Worm (Caenorhabditis elegans) whole organism, L4/young adult: Measurements from ENCODE around the gene F47C12.8.

ENCODE experiments used
- W03F9.2 ChIP-seq: fragments of 150-350 bp; optimal IDR thresholded peaks from 2 replicates; lab custom pipeline; 2014; ENCODE audit warnings: missing biosample characterization, missing genetic modification characterization
- dao-5 ChIP-seq: sonication (generic microtip); optimal IDR thresholded peaks from 2 replicates; lab custom pipeline; 2016; ENCODE audit warnings: missing genotype, missing genetic modification characterization, moderate library complexity, missing compliant biosample characterization
- him-1 ChIP-seq: sonication (generic microtip); optimal IDR thresholded peaks from 2 replicates; lab custom pipeline; 2016; ENCODE audit warnings: missing genotype, missing genetic modification reagents, missing genetic modification characterization, missing compliant biosample characterization

F47C12.8 gene

ce11 chrIV:3998517-3998916 lies at the start of gene F47C12.8:
Gene F47C12.8, minus strand, starts transcription at chrIV:3998617.
- TF ChIP-seq him-1 (tag; lab: Kevin White, UChicago) (no peak), dao-5 (tag; lab: Kevin White, UChicago) (no peak), W03F9.2 (no peak)

ce11 chrIV:4047628-4048027 lies 49.2 kb upstream of the F47C12.8 start:
- no peak for TF ChIP-seq W03F9.2
- TF ChIP-seq dao-5 (tag; lab: Kevin White, UChicago): no peak

ce11 chrIV:4042274-4042673 lies 43.9 kb upstream of the F47C12.8 start, which contains the start of gene cdc-73:
Gene cdc-73, plus strand, starts transcription at chrIV:4042575.
- peak; percentile 44 for TF ChIP-seq W03F9.2
- TF ChIP-seq him-1 (tag; lab: Kevin White, UChicago): no peak

ce11 chrIV:4041006-4041405 lies 42.6 kb upstream of the F47C12.8 start:
- no peak for TF ChIP-seq W03F9.2
- TF ChIP-seq dao-5 (tag; lab: Kevin White, UChicago): no peak
- no peak for TF ChIP-seq him-1 (tag; lab: Kevin White, UChicago)

ce11 chrIV:4039984-4040383 lies 41.6 kb upstream of the F47C12.8 start, which contains the start of gene F35F11.2:
Gene F35F11.2, plus strand, starts transcription at chrIV:4040284.
- TF ChIP-seq W03F9.2 (no peak), him-1 (tag; lab: Kevin White, UChicago) (no peak), dao-5 (tag; lab: Kevin White, UChicago) (no peak)

- TF ChIP-seq him-1 (tag; lab: Kevin White, UChicago): peak; percentile 90
- TF ChIP-seq W03F9.2: no peak
These were observed 36.5 kb upstream of the F47C12.8 start, which contains the start of gene hlh-30 for ce11 chrIV:4034883-4035282. Gene hlh-30, minus strand, starts transcription at chrIV:4034951.

- TF ChIP-seq him-1 (tag; lab: Kevin White, UChicago) (no peak), W03F9.2 (no peak), dao-5 (tag; lab: Kevin White, UChicago) (no peak)
These were observed 35.1 kb upstream of the F47C12.8 start for ce11 chrIV:4033490-4033889.

ce11 chrIV:4032350-4032749 lies 33.9 kb upstream of the F47C12.8 start:
- TF ChIP-seq dao-5 (tag; lab: Kevin White, UChicago) (no peak), W03F9.2 (no peak)

ce11 chrIV:4030917-4031599 lies 32.6 kb upstream of the F47C12.8 start:
- TF ChIP-seq W03F9.2: no peak
- TF ChIP-seq dao-5 (tag; lab: Kevin White, UChicago): no peak
- TF ChIP-seq him-1 (tag; lab: Kevin White, UChicago): no peak

- no peak for TF ChIP-seq W03F9.2
- TF ChIP-seq dao-5 (tag; lab: Kevin White, UChicago): no peak
- TF ChIP-seq him-1 (tag; lab: Kevin White, UChicago): no peak
These were observed 30.9 kb upstream of the F47C12.8 start for ce11 chrIV:4029288-4029687.

- TF ChIP-seq him-1 (tag; lab: Kevin White, UChicago): no peak
- TF ChIP-seq W03F9.2: no peak
- TF ChIP-seq dao-5 (tag; lab: Kevin White, UChicago): no peak
These were observed 29.8 kb upstream of the F47C12.8 start for ce11 chrIV:4028177-4028576.

ce11 chrIV:4027106-4027888 lies 28.9 kb upstream of the F47C12.8 start:
- no peak for TF ChIP-seq W03F9.2

- no peak for TF ChIP-seq dao-5 (tag; lab: Kevin White, UChicago)
- TF ChIP-seq W03F9.2: peak; percentile 12
These were observed 27.5 kb upstream of the F47C12.8 start for ce11 chrIV:4025923-4026322.

- no peak for TF ChIP-seq W03F9.2
- no peak for TF ChIP-seq him-1 (tag; lab: Kevin White, UChicago)
These were observed 26.0 kb upstream of the F47C12.8 start for ce11 chrIV:4024159-4025004.
